Fruit fly (Drosophila melanogaster) whole organism, larva: Measurements from ENCODE around the gene eIF2gamma.
A peak's percentile ranks its signal among the peaks of the same experiment; 100 is the strongest.

Experiments
- noc ChIP-seq: fragments of 200-800 bp; sonication (Bioruptor generic); optimal IDR thresholded peaks from 3 replicates; lab custom pipeline; 2019; ENCODE audit warnings: missing biosample characterization, mild to moderate bottlenecking, missing genetic modification characterization, moderate library complexity

The eIF2gamma gene

DNA sequence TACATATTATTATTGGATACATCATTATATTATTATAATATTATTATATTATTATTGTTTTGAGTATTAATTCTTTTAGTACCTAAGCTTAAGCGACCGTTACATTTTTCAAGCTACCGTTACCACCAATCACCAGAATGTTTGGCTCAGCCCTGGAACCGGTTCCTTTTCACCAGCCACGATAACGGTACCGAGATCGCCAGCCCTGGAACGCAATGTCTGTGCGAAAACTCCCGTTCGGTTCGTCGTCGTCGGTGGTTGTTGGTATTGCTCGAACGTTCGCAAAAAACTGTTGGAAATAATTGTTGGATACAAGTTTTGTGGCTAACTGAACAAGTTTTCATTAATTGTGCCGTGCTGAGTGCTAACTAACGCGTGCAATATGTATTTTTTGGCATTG is 13.5 kb downstream of the eIF2gamma start, which contains the start of gene CG42404:
CG42404 (plus strand) TSS at position 360 of the 400 bp plus-strand sequence.
- no peak for TF ChIP-seq noc (tag; lab: Kevin White, UChicago)

DNA sequence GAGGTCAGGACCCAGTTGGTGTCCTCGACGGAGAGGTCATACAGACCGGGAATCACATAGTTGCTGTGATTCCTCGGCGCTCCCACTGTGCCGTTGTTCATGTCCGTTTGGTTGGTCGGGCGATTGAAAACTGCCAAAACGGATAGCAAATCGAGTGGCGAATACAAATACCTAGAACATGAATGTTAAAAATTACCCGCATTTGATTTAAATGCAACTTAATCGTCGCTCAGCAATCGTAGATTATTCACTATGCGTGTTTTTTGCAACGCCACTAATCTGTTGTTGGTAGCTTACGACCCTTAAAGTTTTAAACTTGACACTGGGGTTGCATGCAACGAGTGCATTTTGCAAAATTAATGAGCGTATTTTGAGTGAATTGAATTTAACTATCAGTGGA is 14.2 kb downstream of the eIF2gamma start, which contains the start of gene Amt:
Amt (minus strand) TSS at position 101 of the 400 bp plus-strand sequence.
- no peak for TF ChIP-seq noc (tag; lab: Kevin White, UChicago)

- TF ChIP-seq noc (tag; lab: Kevin White, UChicago), result peak; percentile 6
These were observed 16.7 kb downstream of the eIF2gamma start for dm6 chr3R:15246601-15247000.

DNA sequence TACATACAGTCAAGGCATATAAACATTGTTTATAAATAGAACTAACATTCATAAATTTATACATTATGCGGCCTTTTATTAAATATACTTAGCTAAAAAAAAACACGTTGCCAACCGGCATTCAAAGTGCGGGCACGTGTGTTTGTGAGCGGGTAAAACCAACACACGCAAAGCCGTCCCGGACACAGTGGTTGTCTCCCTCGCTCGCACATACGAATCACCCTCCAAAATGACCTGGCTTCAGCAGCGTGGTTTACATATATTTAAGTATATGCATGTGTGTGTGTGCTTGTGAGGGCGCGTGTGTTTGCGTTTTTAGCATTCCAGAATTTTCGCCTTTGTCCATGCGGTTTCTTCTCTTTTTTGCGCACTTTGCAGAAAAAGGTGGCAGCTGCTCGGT is 19.8 kb downstream of the eIF2gamma start:
- TF ChIP-seq noc (tag; lab: Kevin White, UChicago), result no peak

- TF ChIP-seq noc (tag; lab: Kevin White, UChicago), result no peak
These were observed 20.3 kb downstream of the eIF2gamma start for dm6 chr3R:15243046-15243356.

DNA sequence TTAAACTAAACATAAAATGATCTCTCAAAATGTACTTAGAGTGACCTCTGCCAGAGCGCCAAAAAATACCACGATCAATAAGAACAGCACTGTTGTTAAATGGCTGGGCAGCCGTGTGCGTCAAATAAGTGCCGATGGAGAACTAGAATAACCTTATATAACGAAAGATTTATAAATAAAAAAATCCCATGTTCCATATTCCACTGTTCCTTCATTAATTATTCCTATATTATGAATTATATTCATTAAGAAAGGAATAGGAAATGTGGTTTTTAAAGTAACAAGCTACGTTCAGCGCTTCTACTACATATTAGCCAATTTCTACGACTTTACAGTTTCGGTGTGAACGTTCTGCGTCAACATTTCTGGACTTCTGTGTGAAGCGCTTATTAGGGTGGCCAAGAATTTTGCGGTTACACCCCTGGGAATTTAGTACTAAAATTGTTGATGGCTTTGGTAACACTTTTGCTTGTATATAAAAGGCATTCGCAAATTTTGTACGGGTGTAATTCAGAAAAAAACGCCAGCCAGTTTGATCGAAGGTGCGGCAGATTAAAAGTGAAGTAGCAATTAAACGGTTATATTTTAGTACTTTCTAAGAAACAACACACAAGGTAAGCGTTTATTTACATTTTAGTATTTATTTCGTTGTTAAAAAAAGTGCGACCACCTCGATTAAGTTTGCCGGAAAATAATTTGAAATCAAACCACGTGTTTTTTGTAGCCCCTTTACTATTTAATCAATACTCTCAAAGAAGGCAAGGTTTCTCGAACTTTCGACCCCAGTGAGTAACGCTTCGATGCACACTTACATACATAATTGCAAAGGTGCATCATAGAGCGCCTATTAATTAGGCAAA is 20.8 kb downstream of the eIF2gamma start, which contains the start of the genes tefu and Hsc70-4:
tefu (minus strand) TSS at position 51 of the 860 bp plus-strand sequence.
Hsc70-4 (plus strand) TSS at position 502 of the 860 bp plus-strand sequence.
- TF ChIP-seq noc (tag; lab: Kevin White, UChicago), result no peak

DNA sequence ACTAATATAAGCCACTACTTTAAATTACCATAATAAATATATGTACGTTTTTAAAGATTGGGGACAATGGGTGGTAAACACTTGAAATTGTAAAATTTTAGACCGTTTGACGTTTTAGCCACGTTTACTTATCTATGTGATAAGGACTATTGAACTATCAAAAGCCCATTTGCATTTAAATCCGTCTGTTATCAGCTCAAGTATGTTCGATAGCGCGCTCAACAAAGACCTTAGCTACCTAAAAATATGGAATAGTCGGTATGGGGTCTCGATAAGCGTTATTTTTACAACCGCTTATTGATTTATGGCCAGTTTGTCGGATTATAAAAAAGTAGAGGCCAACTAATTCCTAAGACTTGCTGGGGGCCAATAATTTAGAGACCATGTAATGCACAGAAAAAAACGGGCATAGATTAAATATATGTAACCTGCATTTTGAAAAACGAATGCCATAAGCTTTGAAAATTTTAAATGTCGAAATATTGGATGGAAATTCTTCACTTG is 31.6 kb downstream of the eIF2gamma start:
- no peak for TF ChIP-seq noc (tag; lab: Kevin White, UChicago)

dm6 chr3R:15230285-15230684 is 33.0 kb downstream of the eIF2gamma start, which contains the start of gene CG34316:
TSS of gene CG34316 (plus strand) at chr3R:15230585.
- TF ChIP-seq noc (tag; lab: Kevin White, UChicago), result no peak

DNA sequence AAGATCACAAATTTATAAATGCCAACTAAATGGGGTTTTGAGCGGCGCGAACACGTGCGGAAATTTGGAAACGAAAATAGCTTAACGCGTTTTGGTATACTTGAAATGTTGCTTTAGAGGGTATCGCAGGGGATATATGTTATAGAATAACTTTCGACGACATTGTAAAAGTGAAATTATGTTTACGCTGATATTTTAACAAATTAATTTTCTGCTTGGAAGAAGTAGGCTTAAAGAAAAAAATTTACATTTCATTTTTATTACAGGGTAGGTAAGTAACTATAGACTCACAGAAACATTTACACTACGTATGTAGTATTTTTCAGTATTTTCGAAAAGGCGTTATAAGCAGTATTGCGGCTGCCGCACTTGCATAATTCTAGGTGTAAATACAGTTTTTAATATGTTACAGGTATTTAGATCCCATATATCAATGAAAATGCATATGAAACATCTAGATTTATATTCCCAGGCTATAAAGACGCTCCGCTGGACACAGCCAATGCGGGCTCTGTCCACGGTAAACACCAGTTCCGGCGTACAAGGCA is 33.9 kb downstream of the eIF2gamma start, which contains the start of the genes Art3 and mRpS10:
Art3 (minus strand) TSS at position 80 of the 548 bp plus-strand sequence.
mRpS10 (plus strand) TSS at position 337 of the 548 bp plus-strand sequence.
- peak; percentile 100 for TF ChIP-seq noc (tag; lab: Kevin White, UChicago)

DNA sequence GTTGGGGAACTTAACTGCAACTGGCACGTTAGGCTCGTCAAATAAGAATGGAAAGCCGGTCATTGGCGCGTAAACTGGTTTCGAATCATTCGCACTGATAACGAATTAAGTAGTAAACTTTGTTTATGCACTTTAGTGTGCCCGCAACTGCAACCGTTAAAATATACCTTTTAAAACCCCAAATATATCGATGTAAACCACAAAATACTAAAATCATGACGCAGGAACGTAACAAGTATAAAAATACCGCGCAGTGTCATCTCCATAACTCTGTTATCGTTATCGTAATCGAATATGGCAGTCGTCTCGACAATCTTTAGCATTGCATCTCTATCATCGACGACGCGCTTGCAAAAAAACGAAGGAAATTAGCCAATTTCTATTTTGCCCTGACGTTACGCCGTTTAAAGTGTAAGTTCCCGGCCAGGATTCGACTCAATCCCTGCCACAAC is 38.0 kb downstream of the eIF2gamma start, which contains the start of the genes CG31344 and Caf1-55:
CG31344 (minus strand) TSS at position 51 of the 452 bp plus-strand sequence.
Caf1-55 (plus strand) TSS at position 298 of the 452 bp plus-strand sequence.
- no peak for TF ChIP-seq noc (tag; lab: Kevin White, UChicago)

DNA sequence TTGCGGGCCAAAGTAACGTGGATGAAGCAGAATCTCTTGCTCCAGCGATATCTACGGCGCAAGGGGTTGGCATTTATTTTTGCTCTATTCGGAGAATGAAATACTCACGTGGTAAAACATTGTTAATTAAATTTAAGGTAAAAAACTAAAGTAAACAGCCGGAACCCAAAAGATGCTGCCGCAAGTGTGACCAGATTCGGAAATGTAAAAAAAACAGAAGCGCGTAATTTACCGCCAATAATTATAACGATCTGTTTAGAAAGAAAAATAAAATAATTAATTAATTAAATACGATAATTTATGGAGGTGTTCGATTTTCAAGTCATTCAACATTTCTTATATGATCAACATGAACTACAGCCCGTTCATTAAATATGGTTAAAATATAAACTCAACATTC is 40.3 kb downstream of the eIF2gamma start, which contains the start of gene Polr2G:
Polr2G (minus strand) TSS at position 208 of the 400 bp plus-strand sequence.
- TF ChIP-seq noc (tag; lab: Kevin White, UChicago), result no peak

dm6 chr3R:15218824-15219576 is 44.3 kb downstream of the eIF2gamma start, which contains the start of the genes SIDL and CG12241:
TSS of gene SIDL (minus strand) at chr3R:15218874.
TSS of gene CG12241 (plus strand) at chr3R:15219256.
- TF ChIP-seq noc (tag; lab: Kevin White, UChicago), result peak; percentile 73

dm6 chr3R:15213362-15213989 is 49.8 kb downstream of the eIF2gamma start, which contains the start of the genes CG6654 and CG4210:
TSS of gene CG6654 (minus strand) at chr3R:15213658.
TSS of gene CG4210 (plus strand) at chr3R:15213974.
- peak; percentile 57 for TF ChIP-seq noc (tag; lab: Kevin White, UChicago)
